Worm (Caenorhabditis elegans) whole organism, L2 larva: Measurements from ENCODE around the gene F36H12.10.
"Not testable (repeated sequence)": the region's sequence is repeated elsewhere in the genome, so short reads cannot be mapped to it uniquely, and the experiment has no call there.

Experiments used
- ama-1 ChIP-seq: fragments of 150-350 bp; optimal IDR thresholded peaks from 2 replicates; lab custom pipeline; 2018; ENCODE audit warnings: inconsistent platforms
- ceh-82 ChIP-seq: fragments of 150-350 bp; optimal IDR thresholded peaks from 2 replicates; lab custom pipeline; 2014; ENCODE audit warnings: missing biosample characterization, missing genetic modification characterization
- nhr-77 ChIP-seq: fragments of 150-350 bp; optimal IDR thresholded peaks from 2 replicates; lab custom pipeline; 2014; ENCODE audit warnings: missing biosample characterization, missing genetic modification characterization
- sma-3 ChIP-seq: sonication (generic microtip); optimal IDR thresholded peaks from 2 replicates; lab custom pipeline; 2016; ENCODE audit warnings: missing genetic modification reagents, missing genetic modification characterization, missing compliant biosample characterization
- zag-1 ChIP-seq: fragments of 150-350 bp; optimal IDR thresholded peaks from 2 replicates; lab custom pipeline; 2014; ENCODE audit warnings: missing biosample characterization, missing genetic modification characterization

- TF ChIP-seq nhr-77 (tag; lab: Kevin White, UChicago); zag-1 (tag; lab: Kevin White, UChicago); ceh-82; sma-3 (GFP tag; lab: Kevin White, UChicago); ama-1 (lab: Kevin White, UChicago): not testable (repeated sequence)
These were observed 3.8 kb upstream of the F36H12.10 start, which contains the start of gene ttbk-2.1 for ce11 chrIV:5258385-5258784.
